Fruit fly (Drosophila melanogaster) whole organism: Measurements from ENCODE around the gene CG31538.

Experiments used
- CG8478 ChIP-seq: fragments of >200 bp; optimal IDR thresholded peaks from 2 replicates; lab custom pipeline; 2018; ENCODE audit warnings: inconsistent platforms
- Dll ChIP-seq: fragments of >200 bp; optimal IDR thresholded peaks from 2 replicates; lab custom pipeline; 2017
- EcR ChIP-seq, 2 experiments: fragments of >200 bp; optimal IDR thresholded peaks; 2 replicates each; lab custom pipeline; 2017; ENCODE audit warnings: missing biosample characterization in 2 of 2, missing genetic modification characterization in 2 of 2, missing genetic modification reagents in 2 of 2
- pan ChIP-seq: fragments of >200 bp; optimal IDR thresholded peaks from 2 replicates; lab custom pipeline; 2017
- psq ChIP-seq: fragments of >200 bp; optimal IDR thresholded peaks from 2 replicates; lab custom pipeline; 2017
- usp ChIP-seq: fragments of >200 bp; optimal IDR thresholded peaks from 2 replicates; lab custom pipeline; 2017; ENCODE audit warnings: missing biosample characterization, missing genetic modification characterization, mixed read lengths

Gene CG31538

dm6 chr3R:5309234-5309798, 31.7 kb upstream of the CG31538 start:
- TF ChIP-seq psq: no peak
- no peak for TF ChIP-seq Dll (lab: Kevin White, UChicago)
- TF ChIP-seq pan (lab: Kevin White, UChicago): no peak
- no peak for TF ChIP-seq EcR (GFP tag; optimal IDR thresholded peaks at IDR 0.05; lab: Kevin White, UChicago)

DNA sequence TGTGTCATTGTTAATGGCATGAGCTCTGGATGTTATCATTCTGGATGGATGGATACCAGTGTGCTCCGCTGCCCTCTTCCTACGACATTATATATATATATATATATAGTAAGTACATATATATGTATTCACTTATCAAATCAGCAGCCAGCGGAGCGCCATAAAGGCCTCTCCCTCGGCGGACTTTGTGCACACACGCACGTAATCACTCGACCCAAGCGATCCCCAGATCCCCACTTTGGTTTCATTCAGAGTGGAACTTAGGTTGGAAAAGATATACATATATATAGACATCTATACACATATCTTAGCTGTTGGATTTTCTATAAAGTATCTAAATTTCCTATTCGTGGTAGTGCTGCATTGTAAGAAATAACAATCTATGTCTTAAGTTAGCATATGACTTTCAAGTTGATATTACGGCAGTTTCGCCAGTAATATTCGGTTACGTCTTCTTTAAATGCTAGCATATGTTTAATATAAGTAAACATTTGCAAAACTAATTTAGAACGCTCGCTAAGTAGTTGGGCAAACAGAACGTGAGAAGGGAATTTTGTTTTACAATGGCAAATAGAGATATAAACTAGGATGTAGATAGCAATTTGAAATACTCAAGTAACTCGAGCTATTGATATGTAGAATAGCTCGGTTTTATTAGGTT, 30.6 kb upstream of the CG31538 start:
- TF ChIP-seq Dll (lab: Kevin White, UChicago): no peak
- TF ChIP-seq CG8478 (lab: Kevin White, UChicago): no peak
- no peak for TF ChIP-seq usp (GFP tag; lab: Kevin White, UChicago)
- TF ChIP-seq pan (lab: Kevin White, UChicago): no peak
- TF ChIP-seq psq: no peak
- TF ChIP-seq EcR (GFP tag; optimal IDR thresholded peaks at IDR 0.05; lab: Kevin White, UChicago): no peak

- no peak for TF ChIP-seq EcR (GFP tag; optimal IDR thresholded peaks at IDR 0.05; lab: Kevin White, UChicago)
- TF ChIP-seq pan (lab: Kevin White, UChicago): no peak
- no peak for TF ChIP-seq CG8478 (lab: Kevin White, UChicago)
- no peak for TF ChIP-seq Dll (lab: Kevin White, UChicago)
- TF ChIP-seq psq: no peak
- no peak for TF ChIP-seq usp (GFP tag; lab: Kevin White, UChicago)
Observed at dm6 chr3R:5305850-5306483, 28.3 kb upstream of the CG31538 start.

- no peak for TF ChIP-seq psq
- no peak for TF ChIP-seq EcR (GFP tag; optimal IDR thresholded peaks at IDR 0.05; lab: Kevin White, UChicago)
- TF ChIP-seq CG8478 (lab: Kevin White, UChicago): no peak
- TF ChIP-seq usp (GFP tag; lab: Kevin White, UChicago): no peak
Observed at dm6 chr3R:5302939-5303777, 25.5 kb upstream of the CG31538 start.

- no peak for TF ChIP-seq psq
Observed at dm6 chr3R:5301905-5302304, 24.3 kb upstream of the CG31538 start.

dm6 chr3R:5300620-5301019, 23.0 kb upstream of the CG31538 start:
- TF ChIP-seq psq (no peak), CG8478 (lab: Kevin White, UChicago) (no peak), Dll (lab: Kevin White, UChicago) (no peak), usp (GFP tag; lab: Kevin White, UChicago) (no peak), pan (lab: Kevin White, UChicago) (no peak), EcR (GFP tag; optimal IDR thresholded peaks at IDR 0.05; lab: Kevin White, UChicago) (no peak)

dm6 chr3R:5299569-5300195, 22.0 kb upstream of the CG31538 start, which contains the start of gene Tim17b1:
TSS of gene Tim17b1 (plus strand) at chr3R:5300145.
- no peak for TF ChIP-seq psq
- TF ChIP-seq Dll (lab: Kevin White, UChicago): no peak
- no peak for TF ChIP-seq usp (GFP tag; lab: Kevin White, UChicago)
- TF ChIP-seq CG8478 (lab: Kevin White, UChicago): no peak
- no peak for TF ChIP-seq pan (lab: Kevin White, UChicago)
- no peak for TF ChIP-seq EcR (GFP tag; optimal IDR thresholded peaks at IDR 0.05; lab: Kevin White, UChicago)

DNA sequence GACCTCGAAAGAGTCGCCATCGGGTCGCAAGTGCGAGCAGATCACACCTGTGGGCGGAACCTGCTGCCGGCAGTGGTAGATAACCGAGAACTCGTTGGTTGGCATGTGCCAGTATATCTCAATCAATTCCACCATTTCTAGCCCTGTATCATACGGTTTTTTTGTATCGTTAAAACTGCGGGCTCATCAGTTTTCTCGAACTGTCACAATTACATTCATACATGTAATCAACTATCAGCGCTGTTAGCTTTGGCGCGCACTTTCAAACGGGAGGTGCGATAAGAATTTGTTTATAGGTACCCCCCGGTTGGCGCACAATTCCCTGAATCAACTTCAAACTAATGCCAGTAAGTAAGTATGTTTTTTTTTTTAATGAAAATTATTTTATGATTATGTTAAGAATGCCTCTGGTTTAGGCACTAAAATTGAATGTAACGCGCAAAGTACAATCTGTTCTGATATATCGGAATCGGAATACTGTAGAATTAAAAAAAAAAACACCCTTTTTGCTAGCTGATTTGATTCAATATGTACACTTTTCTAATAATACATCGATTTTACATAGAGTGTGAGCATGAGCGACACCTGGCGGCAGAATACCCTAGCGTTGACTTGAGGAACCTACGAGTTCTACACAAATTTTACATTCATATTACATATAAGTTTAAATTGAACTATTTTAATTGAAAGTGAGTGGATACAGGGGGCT, 21.1 kb upstream of the CG31538 start:
- TF ChIP-seq Dll (lab: Kevin White, UChicago) (no peak), EcR (GFP tag; optimal IDR thresholded peaks at IDR 0.05; lab: Kevin White, UChicago) (no peak), psq (no peak), CG8478 (lab: Kevin White, UChicago) (no peak), usp (GFP tag; lab: Kevin White, UChicago) (no peak), pan (lab: Kevin White, UChicago) (no peak)

DNA sequence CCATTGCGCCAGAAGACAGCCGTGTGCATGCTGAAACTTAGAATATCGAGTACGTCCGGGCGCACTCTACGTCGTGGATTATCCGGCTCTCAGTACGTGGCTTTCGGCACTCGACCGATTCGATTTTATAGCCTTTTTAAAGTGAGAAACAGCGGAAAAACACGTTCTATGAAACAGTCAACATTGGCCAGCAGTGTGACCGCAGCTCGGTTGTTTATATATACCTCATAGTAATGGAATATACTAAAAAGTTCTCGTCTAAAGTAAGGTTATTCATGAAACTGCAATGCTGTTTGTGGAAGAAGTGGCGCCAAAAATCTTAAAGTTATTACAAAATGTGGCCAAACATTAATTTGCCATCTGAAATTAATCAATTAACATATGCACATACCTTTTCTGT, 19.7 kb upstream of the CG31538 start:
- no peak for TF ChIP-seq pan (lab: Kevin White, UChicago)

DNA sequence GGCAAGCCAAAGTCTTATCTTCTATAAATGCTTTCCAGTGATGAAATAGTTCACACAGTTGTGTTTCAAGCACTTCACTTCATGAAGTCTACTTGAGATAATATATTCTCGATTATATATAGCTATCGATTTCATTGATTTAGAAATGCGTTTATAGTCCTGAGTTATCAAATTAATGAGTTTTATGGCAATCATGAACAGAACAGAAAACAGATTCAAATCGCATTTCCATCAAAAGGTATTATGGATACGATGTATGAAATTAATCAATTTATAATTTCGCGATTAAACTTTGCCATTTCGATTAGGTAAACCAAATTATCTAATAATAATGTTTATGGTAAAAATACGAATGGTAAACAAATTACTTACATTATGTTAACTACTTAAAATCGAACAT, 17.5 kb upstream of the CG31538 start:
- no peak for TF ChIP-seq pan (lab: Kevin White, UChicago)
- no peak for TF ChIP-seq psq
- no peak for TF ChIP-seq CG8478 (lab: Kevin White, UChicago)
- no peak for TF ChIP-seq Dll (lab: Kevin White, UChicago)
- TF ChIP-seq EcR (GFP tag; optimal IDR thresholded peaks at IDR 0.05; lab: Kevin White, UChicago): no peak

- no peak for TF ChIP-seq usp (GFP tag; lab: Kevin White, UChicago)
- TF ChIP-seq CG8478 (lab: Kevin White, UChicago): no peak
- TF ChIP-seq pan (lab: Kevin White, UChicago): no peak
- TF ChIP-seq Dll (lab: Kevin White, UChicago): no peak
- TF ChIP-seq psq: no peak
- TF ChIP-seq EcR (GFP tag; optimal IDR thresholded peaks at IDR 0.05; lab: Kevin White, UChicago): no peak
Observed at dm6 chr3R:5290738-5291137, 13.1 kb upstream of the CG31538 start.
